Worm (Caenorhabditis elegans): Measurements from ENCODE around the gene K02D10.1.

The K02D10.1 gene

ce11 chrIII:8800796-8801083, 31.4 kb downstream of the K02D10.1 start:
- no peak for TF ChIP-seq hlh-15 (tag; optimal IDR thresholded peaks at IDR 0.05)
- no peak for TF ChIP-seq pha-4 (tag; optimal IDR thresholded peaks at IDR 0.05)
- no peak for TF ChIP-seq ceh-14 (tag; optimal IDR thresholded peaks at IDR 0.05)
- no peak for TF ChIP-seq Y22D7AL.16 (tag; optimal IDR thresholded peaks at IDR 0.05)
- TF ChIP-seq odd-2 (tag; optimal IDR thresholded peaks at IDR 0.05), result no peak
- TF ChIP-seq fkh-6 (tag; optimal IDR thresholded peaks at IDR 0.05), result no peak
- no peak for TF ChIP-seq C08G9.2 (tag; optimal IDR thresholded peaks at IDR 0.05)
- no peak for TF ChIP-seq mec-3 (tag; optimal IDR thresholded peaks at IDR 0.05; ENCODE audit: borderline replicate concordance)
- TF ChIP-seq fkh-10 (GFP tag; optimal IDR thresholded peaks at IDR 0.05), result no peak
- no peak for TF ChIP-seq hlh-8 (tag; optimal IDR thresholded peaks at IDR 0.05)
- no peak for TF ChIP-seq ceh-31 (tag; optimal IDR thresholded peaks at IDR 0.05)
- no peak for TF ChIP-seq rnt-1 (tag; optimal IDR thresholded peaks at IDR 0.05)
- TF ChIP-seq dve-1 (tag; optimal IDR thresholded peaks at IDR 0.05), result no peak
- TF ChIP-seq pag-3 (tag; optimal IDR thresholded peaks at IDR 0.05; ENCODE audit: borderline replicate concordance), result no peak
- no peak for TF ChIP-seq ceh-34 (tag; optimal IDR thresholded peaks at IDR 0.05)
- TF ChIP-seq K02D7.2 (tag; optimal IDR thresholded peaks at IDR 0.05), result no peak
- TF ChIP-seq gmeb-2 (tag; optimal IDR thresholded peaks at IDR 0.05), result no peak
- no peak for TF ChIP-seq ets-4 (tag; optimal IDR thresholded peaks at IDR 0.05)
- no peak for TF ChIP-seq fax-1 (tag; optimal IDR thresholded peaks at IDR 0.05)
- TF ChIP-seq ceh-48 (tag; optimal IDR thresholded peaks at IDR 0.05), result no peak

- peak; percentile 53 for TF ChIP-seq elt-4 (tag; optimal IDR thresholded peaks at IDR 0.05)
- no peak for TF ChIP-seq ceh-19 (GFP tag; optimal IDR thresholded peaks at IDR 0.05)
- no peak for TF ChIP-seq tbx-2 (tag; optimal IDR thresholded peaks at IDR 0.05)
- no peak for TF ChIP-seq pax-1 (tag; optimal IDR thresholded peaks at IDR 0.05)
Observed at ce11 chrIII:8801352-8801863, 32.1 kb downstream of the K02D10.1 start.

- TF ChIP-seq ceh-2 (tag; optimal IDR thresholded peaks at IDR 0.05), result peak; percentile 66
- TF ChIP-seq gmeb-2 (tag; optimal IDR thresholded peaks at IDR 0.05), result no peak
- no peak for TF ChIP-seq unc-3 (GFP tag; conservative IDR thresholded peaks at IDR 0.05)
- TF ChIP-seq unc-3 (tag; optimal IDR thresholded peaks at IDR 0.05), result no peak
- TF ChIP-seq fkh-6 (tag; optimal IDR thresholded peaks at IDR 0.05), result no peak
- peak; percentile 93 for TF ChIP-seq hlh-30 (tag; optimal IDR thresholded peaks at IDR 0.05; ENCODE audit: insufficient read depth)
- peak; percentile 72 for TF ChIP-seq ceh-14 (tag; optimal IDR thresholded peaks at IDR 0.05)
- no peak for TF ChIP-seq hlh-15 (tag; optimal IDR thresholded peaks at IDR 0.05)
- TF ChIP-seq ceh-19 (GFP tag; optimal IDR thresholded peaks at IDR 0.05), result no peak
- TF ChIP-seq Y22D7AL.16 (tag; optimal IDR thresholded peaks at IDR 0.05), result no peak
- TF ChIP-seq che-1 (tag; optimal IDR thresholded peaks at IDR 0.05), result peak; percentile 45
- no peak for TF ChIP-seq ceh-24 (tag; optimal IDR thresholded peaks at IDR 0.05)
- peak; percentile 56 for TF ChIP-seq elt-2 (tag; optimal IDR thresholded peaks at IDR 0.05)
- TF ChIP-seq zip-5 (tag; optimal IDR thresholded peaks at IDR 0.05), result peak; percentile 50
- peak; percentile 95 for TF ChIP-seq pax-1 (tag; optimal IDR thresholded peaks at IDR 0.05)
- TF ChIP-seq unc-55 (GFP tag; optimal IDR thresholded peaks at IDR 0.05), result peak; percentile 99
- no peak for TF ChIP-seq lin-11 (tag; optimal IDR thresholded peaks at IDR 0.05)
- peak; percentile 95 for TF ChIP-seq rnt-1 (tag; optimal IDR thresholded peaks at IDR 0.05)
- TF ChIP-seq syd-9 (tag; optimal IDR thresholded peaks at IDR 0.05), result peak; percentile 89
- TF ChIP-seq ceh-31 (tag; optimal IDR thresholded peaks at IDR 0.05), result peak; percentile 97
- TF ChIP-seq ceh-45 (GFP tag; IDR thresholded peaks at IDR 0.05), result no peak
- TF ChIP-seq npax-4 (tag; optimal IDR thresholded peaks at IDR 0.05), result no peak
- peak; percentile 64 for TF ChIP-seq dmd-4 (tag; optimal IDR thresholded peaks at IDR 0.05; ENCODE audit: borderline replicate concordance)
- peak; percentile 29 for TF ChIP-seq unc-86 (tag; optimal IDR thresholded peaks at IDR 0.05)
- peak; percentile 16 for TF ChIP-seq tbx-7 (tag; optimal IDR thresholded peaks at IDR 0.05)
- TF ChIP-seq F13H6.1 (tag; optimal IDR thresholded peaks at IDR 0.05), result peak; percentile 96
- peak; percentile 68 for TF ChIP-seq lim-6 (tag; optimal IDR thresholded peaks at IDR 0.05)
- no peak for TF ChIP-seq ceh-9 (tag; optimal IDR thresholded peaks at IDR 0.05)
- no peak for TF ChIP-seq nhr-11 (tag; optimal IDR thresholded peaks at IDR 0.05)
- peak; percentile 85 for TF ChIP-seq ets-4 (tag; optimal IDR thresholded peaks at IDR 0.05)
- TF ChIP-seq pag-3 (tag; optimal IDR thresholded peaks at IDR 0.05; ENCODE audit: borderline replicate concordance), result no peak
- TF ChIP-seq eyg-1 (tag; optimal IDR thresholded peaks at IDR 0.05), result peak; percentile 32
- peak; percentile 99 for TF ChIP-seq ceh-18 (tag; optimal IDR thresholded peaks at IDR 0.05)
- TF ChIP-seq C08G9.2 (tag; optimal IDR thresholded peaks at IDR 0.05), result peak; percentile 58
Observed at ce11 chrIII:8801864-8802818, 32.8 kb downstream of the K02D10.1 start.
